Worm (Caenorhabditis elegans): Measurements from ENCODE around the gene twk-35.

DNA sequence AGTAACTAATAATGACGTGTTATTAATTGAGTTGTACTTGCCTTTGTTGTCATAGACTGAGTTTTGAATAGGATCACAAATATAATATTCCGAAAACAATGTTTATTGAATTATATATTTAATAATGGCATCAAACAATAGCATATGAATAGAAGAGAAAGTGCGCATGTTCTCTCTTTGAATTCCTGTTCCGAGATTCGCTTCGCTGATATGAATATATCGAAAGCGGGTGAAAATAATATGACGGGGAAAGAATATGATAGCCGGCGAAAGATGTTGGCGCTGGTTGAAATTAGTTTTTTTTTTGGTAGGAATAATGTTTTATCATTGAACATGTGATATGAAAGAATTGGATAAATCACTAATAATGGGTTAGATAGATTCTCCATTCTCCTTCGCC, 42.7 kb upstream of the twk-35 start, which contains the start of gene T03D8.6:
- TF ChIP-seq nhr-237 (tag; optimal IDR thresholded peaks at IDR 0.05) (no peak), aha-1 (tag; optimal IDR thresholded peaks at IDR 0.05) (no peak), fkh-10 (GFP tag; optimal IDR thresholded peaks at IDR 0.05) (no peak), aly-2 (tag; optimal IDR thresholded peaks at IDR 0.05) (no peak), ceh-82 (tag; optimal IDR thresholded peaks at IDR 0.05) (no peak), dpl-1 (GFP tag; optimal IDR thresholded peaks at IDR 0.05) (no peak)

Data from whole organism, L1 larva.